Fruit fly (Drosophila melanogaster) whole organism, wandering third instar larva: ENCODE results near the gene scramb2.

ENCODE experiments used
- Abd-B ChIP-seq: fragments of >200 bp; optimal IDR thresholded peaks from 2 replicates; lab custom pipeline; 2017; ENCODE audit warnings: missing biosample characterization, missing genetic modification characterization
- CG9705 ChIP-seq: fragments of 200-800 bp; sonication (Bioruptor generic); optimal IDR thresholded peaks from 2 replicates; lab custom pipeline; 2018; ENCODE audit warnings: missing biosample characterization, mild to moderate bottlenecking, missing genetic modification characterization
- Dfd ChIP-seq: fragments of >200 bp; optimal IDR thresholded peaks from 2 replicates; lab custom pipeline; 2017; ENCODE audit warnings: missing biosample characterization, missing genetic modification characterization
- Hr78 ChIP-seq: fragments of >200 bp; optimal IDR thresholded peaks from 2 replicates; lab custom pipeline; 2017; ENCODE audit warnings: missing biosample characterization, missing genetic modification characterization
- Mio ChIP-seq: sonication (Bioruptor generic); optimal IDR thresholded peaks from 2 replicates; lab custom pipeline; 2016; ENCODE audit warnings: missing biosample characterization, missing genetic modification characterization
- Myc ChIP-seq: fragments of >200 bp; optimal IDR thresholded peaks from 2 replicates; lab custom pipeline; 2017
- dmrt93B ChIP-seq: fragments of 200-800 bp; sonication (Bioruptor generic); optimal IDR thresholded peaks from 2 replicates; lab custom pipeline; 2018; ENCODE audit warnings: missing biosample characterization, mild to moderate bottlenecking, missing genetic modification characterization
- ey ChIP-seq: fragments of 200-800 bp; sonication (Bioruptor generic); optimal IDR thresholded peaks from 2 replicates; lab custom pipeline; 2016; ENCODE audit warnings: missing biosample characterization, missing genetic modification characterization
- foxo ChIP-seq, 2 experiments: fragments of 200-800 bp; sonication (Bioruptor generic); optimal IDR thresholded peaks; 2 replicates in 1 of 2; 3 replicates in 1 of 2; lab custom pipeline; 2016 to 2017; ENCODE audit warnings: missing biosample characterization in 2 of 2, missing genetic modification characterization in 2 of 2
- h ChIP-seq: fragments of 200-800 bp; sonication (Bioruptor generic); optimal IDR thresholded peaks from 3 replicates; lab custom pipeline; 2016; ENCODE audit warnings: missing biosample characterization, mild to moderate bottlenecking, missing genetic modification characterization
- psq ChIP-seq: fragments of 200-800 bp; sonication (Bioruptor generic); optimal IDR thresholded peaks from 3 replicates; lab custom pipeline; 2017; ENCODE audit warnings: missing biosample characterization, mild to moderate bottlenecking, missing genetic modification characterization, moderate library complexity
- rgr ChIP-seq: fragments of 200-800 bp; sonication (Bioruptor generic); optimal IDR thresholded peaks from 3 replicates; lab custom pipeline; 2016; ENCODE audit warnings: missing biosample characterization, mild to moderate bottlenecking, missing genetic modification characterization
- sage ChIP-seq: fragments of 200-800 bp; sonication (Bioruptor generic); optimal IDR thresholded peaks from 2 replicates; lab custom pipeline; 2016; ENCODE audit warnings: missing biosample characterization, mild to moderate bottlenecking, missing genetic modification characterization

dm6 chr3L:3081966-3082516, 35.4 kb upstream of the scramb2 start:
- TF ChIP-seq h (GFP tag; lab: Kevin White, UChicago) (no peak), Mio (no peak), Myc (no peak), dmrt93B (GFP tag; lab: Kevin White, UChicago) (no peak), Dfd (GFP tag; lab: Kevin White, UChicago) (no peak), foxo (GFP tag; optimal IDR thresholded peaks at IDR 0.05; lab: Kevin White, UChicago) (no peak), sage (no peak), psq (GFP tag; lab: Kevin White, UChicago) (no peak), Abd-B (no peak), rgr (GFP tag; lab: Kevin White, UChicago) (no peak), CG9705 (no peak), Hr78 (no peak), ey (no peak)
